Fruit fly (Drosophila melanogaster): ENCODE data around the gene CG11983.

Gene CG11983

dm6 chr3R:9031797-9032418 lies 23.8 kb downstream of the CG11983 start (continued):
- TF ChIP-seq zfh1 (GFP tag; IDR thresholded peaks at IDR 0.05) = peak; percentile 92
- TF ChIP-seq sd (tag; optimal IDR thresholded peaks at IDR 0.05) = peak; percentile 57
- TF ChIP-seq CG7372 (GFP tag; IDR thresholded peaks at IDR 0.05) = peak; percentile 88
- TF ChIP-seq CG10959 (GFP tag; IDR thresholded peaks at IDR 0.05) = peak; percentile 75
- peak; percentile 68 for TF ChIP-seq crc (GFP tag; optimal IDR thresholded peaks at IDR 0.05)
- TF ChIP-seq hbn (GFP tag; IDR thresholded peaks at IDR 0.05; ENCODE audit: partially characterized antibody) = no peak
- TF ChIP-seq CG12155 (GFP tag; optimal IDR thresholded peaks at IDR 0.05) = peak; percentile 79
- no peak for TF ChIP-seq Opbp (GFP tag; IDR thresholded peaks at IDR 0.05; ENCODE audit: partially characterized antibody)
- TF ChIP-seq CG15073 (GFP tag; optimal IDR thresholded peaks at IDR 0.05) = peak; percentile 62
- peak; percentile 77 for TF ChIP-seq gt (GFP tag; IDR thresholded peaks at IDR 0.05)
- TF ChIP-seq jumu (GFP tag; optimal IDR thresholded peaks at IDR 0.05) = peak; percentile 72
- peak; percentile 61 for TF ChIP-seq CG13894 (tag; optimal IDR thresholded peaks at IDR 0.05)
- peak; percentile 92 for TF ChIP-seq esg (GFP tag; conservative IDR thresholded peaks at IDR 0.05)
- peak; percentile 89 for TF ChIP-seq Optix (GFP tag; IDR thresholded peaks at IDR 0.05)
- TF ChIP-seq CG1529 (GFP tag; optimal IDR thresholded peaks at IDR 0.05) = peak; percentile 87
- TF ChIP-seq pum (GFP tag; optimal IDR thresholded peaks at IDR 0.05) = peak; percentile 82
- peak; percentile 82 for TF ChIP-seq CG1024 (GFP tag; IDR thresholded peaks at IDR 0.05)
- peak; percentile 58 for TF ChIP-seq cato (GFP tag; optimal IDR thresholded peaks at IDR 0.05; ENCODE audit: borderline replicate concordance)
- peak; percentile 79 for TF ChIP-seq Atf3 (GFP tag; optimal IDR thresholded peaks at IDR 0.05)
- peak; percentile 92 for TF ChIP-seq H15 (GFP tag; IDR thresholded peaks at IDR 0.05)
- peak; percentile 85 for TF ChIP-seq salm (tag; optimal IDR thresholded peaks at IDR 0.05)
- peak; percentile 85 for TF ChIP-seq MBD-R2 (GFP tag; IDR thresholded peaks at IDR 0.05)
- TF ChIP-seq Scr (GFP tag; IDR thresholded peaks at IDR 0.05; ENCODE audit: partially characterized antibody) = no peak
- no peak for TF ChIP-seq sc (optimal IDR thresholded peaks at IDR 0.05)
- peak; percentile 61 for TF ChIP-seq sc (GFP tag; optimal IDR thresholded peaks at IDR 0.05)
- TF ChIP-seq Spps (tag; optimal IDR thresholded peaks at IDR 0.05) = peak; percentile 67
- peak; percentile 88 for TF ChIP-seq HHEX (GFP tag; optimal IDR thresholded peaks at IDR 0.05)
- no peak for TF ChIP-seq yki (optimal IDR thresholded peaks at IDR 0.05)
- peak; percentile 78 for TF ChIP-seq CG2875 (GFP tag; optimal IDR thresholded peaks at IDR 0.05)
- TF ChIP-seq CG12942 (GFP tag; optimal IDR thresholded peaks at IDR 0.05) = peak; percentile 80
- peak; percentile 14 for TF ChIP-seq TFAM (GFP tag; optimal IDR thresholded peaks at IDR 0.05)
- peak; percentile 77 for TF ChIP-seq gsb-n (tag; optimal IDR thresholded peaks at IDR 0.05)
- TF ChIP-seq lov (optimal IDR thresholded peaks at IDR 0.05) = no peak
- TF ChIP-seq lov (GFP tag; IDR thresholded peaks at IDR 0.05) = peak; percentile 85
- peak; percentile 45 for TF ChIP-seq CG8944 (GFP tag; optimal IDR thresholded peaks at IDR 0.05)
- no peak for TF ChIP-seq grn (GFP tag; optimal IDR thresholded peaks at IDR 0.05)
- peak; percentile 91 for TF ChIP-seq unpg (GFP tag; optimal IDR thresholded peaks at IDR 0.05)
- TF ChIP-seq Xbp1 (GFP tag; optimal IDR thresholded peaks at IDR 0.05) = peak; percentile 86
- TF ChIP-seq HLH54F (GFP tag; optimal IDR thresholded peaks at IDR 0.05) = peak; percentile 84
- peak; percentile 73 for TF ChIP-seq CG8089 (GFP tag; optimal IDR thresholded peaks at IDR 0.05)
- TF ChIP-seq org-1 (GFP tag; optimal IDR thresholded peaks at IDR 0.05) = peak; percentile 87
- TF ChIP-seq CG15479 (GFP tag; optimal IDR thresholded peaks at IDR 0.05) = no peak
- no peak for TF ChIP-seq Hr39 (optimal IDR thresholded peaks at IDR 0.05)
- TF ChIP-seq CG33213 (GFP tag; optimal IDR thresholded peaks at IDR 0.05) = peak; percentile 48
- TF ChIP-seq danr (GFP tag; IDR thresholded peaks at IDR 0.05) = peak; percentile 80
- TF ChIP-seq CG4854 (GFP tag; optimal IDR thresholded peaks at IDR 0.05) = peak; percentile 80
- no peak for TF ChIP-seq h (optimal IDR thresholded peaks at IDR 0.05)
- TF ChIP-seq jing (GFP tag; optimal IDR thresholded peaks at IDR 0.05) = peak; percentile 73
- no peak for TF ChIP-seq br (optimal IDR thresholded peaks at IDR 0.05)
- no peak for TF ChIP-seq CG14860 (GFP tag; IDR thresholded peaks at IDR 0.05; ENCODE audit: partially characterized antibody)
- TF ChIP-seq CG17186 (GFP tag; optimal IDR thresholded peaks at IDR 0.05) = peak; percentile 73
- peak; percentile 77 for TF ChIP-seq CG7987 (GFP tag; optimal IDR thresholded peaks at IDR 0.05)
- peak; percentile 52 for TF ChIP-seq CG4282 (GFP tag; optimal IDR thresholded peaks at IDR 0.05)

All from whole organism, embryonic.